Worm (Caenorhabditis elegans) whole organism, young adult: ENCODE results near the gene ins-37.

ENCODE experiments used
- B0336.3 ChIP-seq: fragments of 200-800 bp; sonication (Bioruptor generic); IDR thresholded peaks from 2 replicates; pipeline ENCODE4 v1.3.6; 2022; ENCODE audit warnings: missing genetic modification characterization, missing compliant biosample characterization
- D2030.7 ChIP-seq: fragments of 200-800 bp; sonication (Bioruptor generic); IDR thresholded peaks from 2 replicates; pipeline ENCODE4 v1.3.6; 2022; ENCODE audit warnings: missing genetic modification reagents, missing genetic modification characterization, missing compliant biosample characterization
- F10E7.11 ChIP-seq: sonication (generic microtip); optimal IDR thresholded peaks from 2 replicates; lab custom pipeline; 2017; ENCODE audit warnings: mild to moderate bottlenecking, missing genetic modification characterization, moderate library complexity, missing compliant biosample characterization
- F23B12.7 ChIP-seq: sonication (generic microtip); optimal IDR thresholded peaks from 2 replicates; lab custom pipeline; 2017; ENCODE audit warnings: missing genetic modification characterization, mild to moderate bottlenecking, missing compliant biosample characterization, antibody characterized with exemption, moderate library complexity; ENCODE audit not compliant: insufficient read depth
- F37B4.10 ChIP-seq: fragments of 200-800 bp; sonication (Bioruptor generic); IDR thresholded peaks from 2 replicates; pipeline ENCODE4 v1.3.6; 2022; ENCODE audit warnings: missing genetic modification characterization, missing compliant biosample characterization
- F49E8.2 ChIP-seq: sonication (generic microtip); optimal IDR thresholded peaks from 3 replicates; lab custom pipeline; 2017; ENCODE audit warnings: missing genetic modification characterization, mild to moderate bottlenecking, missing compliant biosample characterization, antibody characterized with exemption, moderate library complexity; ENCODE audit not compliant: insufficient read depth
- F52B5.7 ChIP-seq: sonication (generic microtip); optimal IDR thresholded peaks from 2 replicates; lab custom pipeline; 2016; ENCODE audit warnings: mild to moderate bottlenecking, missing genetic modification characterization, missing compliant biosample characterization
- F55B11.4 ChIP-seq: sonication (generic microtip); optimal IDR thresholded peaks from 2 replicates; lab custom pipeline; 2016; ENCODE audit warnings: missing compliant biosample characterization, missing genetic modification characterization, borderline replicate concordance; ENCODE audit not compliant: insufficient read depth
- F57C9.4 ChIP-seq: sonication (generic microtip); optimal IDR thresholded peaks from 2 replicates; lab custom pipeline; 2017; ENCODE audit warnings: mild to moderate bottlenecking, missing genetic modification characterization, missing compliant biosample characterization
- K12H6.12 ChIP-seq: fragments of 200-800 bp; sonication (Bioruptor generic); optimal IDR thresholded peaks from 2 replicates; lab custom pipeline; 2018; ENCODE audit warnings: mild to moderate bottlenecking, missing genetic modification characterization, missing compliant biosample characterization
- Y67H2A.10 ChIP-seq: fragments of 200-800 bp; sonication (Bioruptor generic); conservative IDR thresholded peaks from 2 replicates; pipeline ENCODE4 v1.3.6; 2022; ENCODE audit warnings: missing genetic modification reagents, missing genetic modification characterization, missing compliant biosample characterization
- athp-1 ChIP-seq: sonication (generic microtip); optimal IDR thresholded peaks from 2 replicates; lab custom pipeline; 2017; ENCODE audit warnings: mild to moderate bottlenecking, missing genetic modification characterization, missing compliant biosample characterization
- attf-6 ChIP-seq: fragments of 200-800 bp; sonication (Bioruptor generic); IDR thresholded peaks from 2 replicates; pipeline ENCODE4 v1.3.6; 2022; ENCODE audit warnings: missing genetic modification reagents, missing genetic modification characterization, missing compliant biosample characterization
- bed-1 ChIP-seq: fragments of 200-800 bp; sonication (Bioruptor generic); IDR thresholded peaks from 2 replicates; pipeline ENCODE4 v1.3.6; 2022; ENCODE audit warnings: missing genetic modification reagents, missing genetic modification characterization, missing compliant biosample characterization
- bed-2 ChIP-seq: fragments of 200-800 bp; sonication (Bioruptor generic); IDR thresholded peaks from 2 replicates; pipeline ENCODE4 v1.3.6; 2022; ENCODE audit warnings: missing genetic modification reagents, missing genetic modification characterization, missing compliant biosample characterization
- cebp-1 ChIP-seq, 2 experiments: fragments of 200-800 bp in 1 of 2; sonication (Bioruptor generic) in 1 of 2; sonication (generic microtip) in 1 of 2; IDR thresholded peaks in 1 of 2; optimal IDR thresholded peaks in 1 of 2; 2 replicates each; pipeline versions ENCODE4 v1.3.6 to Lab custom; 2017 to 2022; ENCODE audit warnings: missing compliant biosample characterization in 2 of 2, missing genetic modification characterization in 2 of 2, mild to moderate bottlenecking in 1 of 2, missing genetic modification reagents in 1 of 2, moderate library complexity in 1 of 2
- cebp-2 ChIP-seq: fragments of 200-800 bp; sonication (Bioruptor generic); IDR thresholded peaks from 2 replicates; pipeline ENCODE4 v1.3.6; 2022; ENCODE audit warnings: missing genetic modification characterization, missing compliant biosample characterization
- ceh-100 ChIP-seq: fragments of 200-800 bp; sonication (Bioruptor generic); IDR thresholded peaks from 2 replicates; pipeline ENCODE4 v1.3.6; 2022; ENCODE audit warnings: missing genetic modification reagents, missing genetic modification characterization, missing compliant biosample characterization
- ceh-58 ChIP-seq: fragments of 200-800 bp; sonication (Bioruptor generic); IDR thresholded peaks from 2 replicates; pipeline ENCODE4 v1.3.6; 2022; ENCODE audit warnings: missing genetic modification characterization, missing compliant biosample characterization
- chd-7 ChIP-seq: sonication (generic microtip); optimal IDR thresholded peaks from 2 replicates; lab custom pipeline; 2016; ENCODE audit warnings: mild to moderate bottlenecking, missing genetic modification characterization, moderate library complexity, missing compliant biosample characterization
- die-1 ChIP-seq: sonication (generic microtip); optimal IDR thresholded peaks from 2 replicates; lab custom pipeline; 2016; ENCODE audit warnings: missing genotype, mild to moderate bottlenecking, missing genetic modification characterization, missing compliant biosample characterization
- egl-18 ChIP-seq: fragments of 200-800 bp; sonication (Bioruptor generic); IDR thresholded peaks from 2 replicates; pipeline ENCODE4 v1.3.6; 2022; ENCODE audit warnings: missing genetic modification reagents, missing genetic modification characterization, missing compliant biosample characterization
- egrh-3 ChIP-seq: fragments of 200-800 bp; sonication (Bioruptor generic); IDR thresholded peaks from 2 replicates; pipeline ENCODE4 v1.3.6; 2022; ENCODE audit warnings: missing genetic modification reagents, missing genetic modification characterization, missing compliant biosample characterization
- ekl-4 ChIP-seq: fragments of 200-800 bp; sonication (Bioruptor generic); IDR thresholded peaks from 2 replicates; pipeline ENCODE4 v1.3.6; 2022; ENCODE audit warnings: missing genetic modification reagents, missing genetic modification characterization, missing compliant biosample characterization
- ets-4 ChIP-seq: fragments of 200-800 bp; sonication (Bioruptor generic); optimal IDR thresholded peaks from 2 replicates; lab custom pipeline; 2018; ENCODE audit warnings: mild to moderate bottlenecking, missing genetic modification characterization, missing compliant biosample characterization
- fkh-3 ChIP-seq: sonication (generic microtip); optimal IDR thresholded peaks from 2 replicates; lab custom pipeline; 2016; ENCODE audit warnings: mild to moderate bottlenecking, missing genetic modification characterization, missing compliant biosample characterization
- hlh-26 ChIP-seq: fragments of 200-800 bp; sonication (Bioruptor generic); conservative IDR thresholded peaks from 2 replicates; pipeline ENCODE4 v1.3.6; 2022; ENCODE audit warnings: missing genetic modification reagents, missing genetic modification characterization, missing compliant biosample characterization
- hsf-1 ChIP-seq: fragments of 200-800 bp; sonication (Bioruptor generic); IDR thresholded peaks from 2 replicates; pipeline ENCODE4 v1.3.6; 2022; ENCODE audit warnings: missing genetic modification reagents, missing genetic modification characterization, missing compliant biosample characterization
- lag-1 ChIP-seq: fragments of 200-800 bp; sonication (Bioruptor generic); IDR thresholded peaks from 2 replicates; pipeline ENCODE4 v1.3.6; 2022; ENCODE audit warnings: missing genetic modification reagents, missing genetic modification characterization, missing compliant biosample characterization
- let-607 ChIP-seq, 2 experiments: fragments of 200-800 bp in 1 of 2; sonication (Bioruptor generic) in 1 of 2; sonication (generic microtip) in 1 of 2; optimal IDR thresholded peaks; 2 replicates each; lab custom pipeline; 2016 to 2018; ENCODE audit warnings: mild to moderate bottlenecking in 2 of 2, missing compliant biosample characterization in 2 of 2, missing genetic modification characterization in 2 of 2, moderate library complexity in 2 of 2, missing genotype in 1 of 2
- lir-1 ChIP-seq: fragments of 200-800 bp; sonication (Bioruptor generic); conservative IDR thresholded peaks from 2 replicates; pipeline ENCODE4 v1.3.6; 2022; ENCODE audit warnings: missing genetic modification reagents, missing genetic modification characterization, missing compliant biosample characterization
- nfya-2 ChIP-seq: fragments of 200-800 bp; sonication (Bioruptor generic); IDR thresholded peaks from 2 replicates; pipeline ENCODE4 v1.3.6; 2022; ENCODE audit warnings: missing genetic modification reagents, missing genetic modification characterization, missing compliant biosample characterization
- nhr-179 ChIP-seq: sonication (generic microtip); optimal IDR thresholded peaks from 2 replicates; lab custom pipeline; 2016; ENCODE audit warnings: mild to moderate bottlenecking, missing genetic modification characterization, missing compliant biosample characterization
- nhr-27 ChIP-seq: fragments of 200-800 bp; sonication (Bioruptor generic); optimal IDR thresholded peaks from 2 replicates; lab custom pipeline; 2018; ENCODE audit warnings: mild to moderate bottlenecking, missing genetic modification characterization, moderate library complexity, missing compliant biosample characterization
- rpc-1 ChIP-seq, 2 experiments: fragments of 150-350 bp in 1 of 2; sonication (generic microtip) in 1 of 2; optimal IDR thresholded peaks; 2 replicates each; lab custom pipeline; 2014 to 2018; ENCODE audit warnings: missing biosample characterization in 1 of 2, missing genetic modification characterization in 1 of 2, missing genetic modification reagents in 1 of 2, missing genotype in 1 of 2
- snpc-1.1 ChIP-seq: sonication (generic microtip); optimal IDR thresholded peaks from 2 replicates; lab custom pipeline; 2017; ENCODE audit warnings: missing genetic modification characterization, mild to moderate bottlenecking, missing compliant biosample characterization, antibody characterized with exemption, moderate library complexity, missing genotype, missing genetic modification reagents; ENCODE audit not compliant: insufficient read depth
- somi-1 ChIP-seq: fragments of 200-800 bp; sonication (Bioruptor generic); optimal IDR thresholded peaks from 2 replicates; lab custom pipeline; 2018; ENCODE audit warnings: mild to moderate bottlenecking, missing genetic modification characterization, missing compliant biosample characterization
- unc-62 ChIP-seq: fragments of 150-350 bp; optimal IDR thresholded peaks from 2 replicates; lab custom pipeline; 2014; ENCODE audit warnings: missing biosample characterization, missing genetic modification reagents, missing genetic modification characterization
- zfh-2 ChIP-seq: fragments of 200-800 bp; sonication (Bioruptor generic); conservative IDR thresholded peaks from 2 replicates; pipeline ENCODE4 v1.3.6; 2022; ENCODE audit warnings: missing genetic modification reagents, missing genetic modification characterization, missing compliant biosample characterization
- ztf-18 ChIP-seq: sonication (generic microtip); optimal IDR thresholded peaks from 2 replicates; lab custom pipeline; 2016; ENCODE audit warnings: missing genotype, mild to moderate bottlenecking, missing genetic modification characterization, missing compliant biosample characterization

ins-37 gene

DNA sequence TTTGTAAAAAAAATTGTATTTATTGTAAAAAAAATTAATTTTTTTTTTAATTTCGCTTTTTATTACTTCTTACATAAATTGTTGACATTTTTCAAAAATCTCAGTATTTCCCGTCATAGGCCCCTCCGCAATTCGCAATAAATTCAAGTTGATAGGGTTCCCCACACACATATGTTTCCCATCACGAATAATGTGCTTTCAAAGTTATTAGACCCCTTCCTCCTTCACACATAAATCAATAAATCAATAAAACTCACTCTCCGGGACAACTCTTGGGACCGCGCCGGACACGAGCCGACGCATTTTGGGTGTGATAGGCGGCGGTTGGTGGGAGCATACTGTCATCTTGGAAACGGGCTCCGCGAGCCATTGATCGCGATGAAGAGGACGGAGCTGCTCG is 3.5 kb upstream of the ins-37 start:
- TF ChIP-seq F52B5.7 (tag; lab: Kevin White, UChicago) = no peak
- peak; percentile 42; the same call in 1 of the 2 replicates for TF ChIP-seq zfh-2 (GFP tag; lab: Robert Waterston, UW)

DNA sequence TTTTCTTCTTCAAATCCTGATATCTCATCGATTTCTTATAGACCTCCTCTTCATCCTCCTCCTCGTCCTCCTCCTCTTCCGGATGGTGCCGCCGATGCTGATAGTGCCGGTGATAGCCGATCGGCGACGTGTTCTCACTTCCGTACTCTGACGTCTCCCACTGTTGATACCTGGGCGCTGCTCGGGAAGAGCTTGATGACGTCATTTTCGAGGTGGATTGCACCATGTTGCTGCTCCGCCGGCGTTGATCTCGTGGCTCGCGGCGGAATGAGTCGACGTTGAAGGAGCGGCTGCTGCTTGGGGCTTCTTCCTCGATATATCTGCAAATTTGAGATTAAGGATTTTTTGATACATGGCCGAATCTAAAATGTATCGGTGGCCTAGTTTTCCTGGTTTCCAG is 2.5 kb upstream of the ins-37 start:
- peak; percentile 72 for TF ChIP-seq zfh-2 (GFP tag; lab: Robert Waterston, UW)
- no peak for TF ChIP-seq ceh-58 (GFP tag; lab: Robert Waterston, UW)
- TF ChIP-seq egrh-3 (GFP tag; lab: Robert Waterston, UW) = peak; percentile 26; the same call in 1 of the 2 replicates

DNA sequence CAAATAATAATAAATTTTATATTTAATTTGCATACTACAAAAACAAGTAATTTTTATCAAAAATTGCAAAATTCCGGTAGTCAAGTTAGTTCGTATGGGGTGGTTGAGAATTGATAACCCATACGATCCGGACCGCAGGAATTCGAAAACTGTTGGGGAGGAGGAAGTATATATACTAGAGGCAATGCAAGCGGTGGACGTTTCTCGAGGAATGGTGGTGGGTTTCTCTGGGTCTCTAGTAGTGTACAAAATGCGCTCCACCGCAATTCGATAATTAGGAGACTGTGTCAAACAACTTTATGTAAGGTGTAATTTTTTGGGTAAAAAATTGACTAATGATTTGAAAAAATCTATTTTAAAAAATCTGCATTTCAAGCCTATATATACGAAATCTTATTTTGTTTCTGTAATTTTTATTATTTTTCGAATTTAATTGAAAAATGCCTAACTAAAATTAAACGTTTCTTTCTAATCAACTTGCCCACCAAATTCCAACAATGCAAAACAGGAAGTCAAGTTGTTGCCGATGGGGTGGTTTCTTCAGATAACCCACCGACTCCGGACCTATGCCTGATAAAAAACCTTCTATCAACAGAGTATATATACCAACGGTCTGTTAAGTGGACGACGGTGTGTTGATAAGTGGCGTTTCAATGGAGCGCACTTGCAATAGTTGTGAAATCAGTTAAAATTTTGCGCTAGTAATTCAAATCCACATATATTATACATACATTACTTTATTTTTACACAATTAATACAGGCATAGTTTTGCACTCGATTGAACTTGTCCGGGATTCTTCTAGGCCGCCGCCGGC is 1.3 kb downstream of the ins-37 start:
- TF ChIP-seq snpc-1.1 (tag; lab: Kevin White, UChicago) (peak; percentile 87), somi-1 (peak; percentile 81), lag-1 (GFP tag; lab: Robert Waterston, UW) (0 out of 2 replicates have a peak, but pooled peaks have one; percentile 71), hsf-1 (0 out of 2 replicates have a peak, but pooled peaks have one; percentile 32), nhr-27 (no peak), D2030.7 (peak; percentile 41), cebp-2 (GFP tag; lab: Robert Waterston, UW) (0 out of 2 replicates have a peak, but pooled peaks have one; percentile 69), fkh-3 (tag; lab: Kevin White, UChicago) (peak; percentile 28), F57C9.4 (tag; lab: Kevin White, UChicago) (no peak), ets-4 (GFP tag; lab: Kevin White, UChicago) (no peak), athp-1 (tag; lab: Kevin White, UChicago) (peak; percentile 54), die-1 (tag; lab: Kevin White, UChicago) (peak; percentile 58), unc-62 (GFP tag; lab: Kevin White, UChicago) (no peak), F37B4.10 (no peak), attf-6 (GFP tag; lab: Robert Waterston, UW) (peak; percentile 67), B0336.3 (GFP tag; lab: Robert Waterston, UW) (peak; percentile 53; the same call in 1 of the 2 replicates), chd-7 (tag; lab: Kevin White, UChicago) (peak; percentile 80), lir-1 (GFP tag; lab: Robert Waterston, UW) (no peak), F10E7.11 (tag; lab: Kevin White, UChicago) (no peak), bed-2 (GFP tag; lab: Robert Waterston, UW) (no peak), ceh-58 (GFP tag; lab: Robert Waterston, UW) (no peak), ztf-18 (tag; lab: Kevin White, UChicago) (peak; percentile 39), ceh-100 (peak; percentile 68), rpc-1 (optimal IDR thresholded peaks at IDR 0.05; lab: Kevin White, UChicago) (peak; percentile 79), rpc-1 (tag; optimal IDR thresholded peaks at IDR 0.05; lab: Kevin White, UChicago) (peak; percentile 78), nhr-179 (no peak), nfya-2 (GFP tag; lab: Robert Waterston, UW) (0 out of 2 replicates have a peak, but pooled peaks have one; percentile 41), Y67H2A.10 (GFP tag; lab: Robert Waterston, UW) (no peak), let-607 (tag; optimal IDR thresholded peaks at IDR 0.05; lab: Kevin White, UChicago) (peak in 1 of 2 experiments; percentile 66), bed-1 (GFP tag; lab: Robert Waterston, UW) (no peak), ekl-4 (GFP tag; lab: Robert Waterston, UW) (peak; percentile 63), cebp-1 (GFP tag; IDR thresholded peaks at IDR 0.05; lab: Robert Waterston, UW) (peak; percentile 84), cebp-1 (tag; optimal IDR thresholded peaks at IDR 0.05; lab: Kevin White, UChicago) (peak; percentile 90), F55B11.4 (tag; lab: Kevin White, UChicago) (no peak), K12H6.12 (tag; lab: Kevin White, UChicago) (peak; percentile 85), hlh-26 (GFP tag; lab: Robert Waterston, UW) (no peak), F23B12.7 (tag; lab: Kevin White, UChicago) (peak; percentile 84), egl-18 (GFP tag; lab: Robert Waterston, UW) (peak; percentile 59; the same call in 1 of the 2 replicates), egrh-3 (GFP tag; lab: Robert Waterston, UW) (no peak), F49E8.2 (tag; lab: Kevin White, UChicago) (no peak)
